Fruit fly (Drosophila melanogaster) whole organism, embryonic: Measurements from ENCODE around the gene Swip-1.

ENCODE experiments used
- Antp ChIP-seq: fragments of 200-800 bp; sonication (Bioruptor generic); optimal IDR thresholded peaks from 3 replicates; lab custom pipeline; 2016; ENCODE audit warnings: missing biosample characterization, missing genetic modification characterization
- CG10274 ChIP-seq: fragments of 200-800 bp; sonication (Bioruptor generic); optimal IDR thresholded peaks from 3 replicates; lab custom pipeline; 2017; ENCODE audit warnings: missing biosample characterization, mild to moderate bottlenecking, missing genetic modification characterization
- CG10431 ChIP-seq: fragments of 200-800 bp; sonication (Bioruptor generic); optimal IDR thresholded peaks from 3 replicates; lab custom pipeline; 2018; ENCODE audit warnings: missing biosample characterization, mild to moderate bottlenecking, missing genetic modification characterization
- CG12299 ChIP-seq: fragments of 200-800 bp; sonication (Bioruptor generic); optimal IDR thresholded peaks from 2 replicates; lab custom pipeline; 2018; ENCODE audit warnings: missing biosample characterization, mild to moderate bottlenecking, missing genetic modification characterization
- CG12659 ChIP-seq: fragments of 200-800 bp; sonication (Bioruptor generic); optimal IDR thresholded peaks from 3 replicates; lab custom pipeline; 2017; ENCODE audit warnings: mild to moderate bottlenecking, missing biosample characterization, missing genetic modification reagents, missing genetic modification characterization
- CG17328 ChIP-seq: fragments of 200-800 bp; sonication (Bioruptor generic); IDR thresholded peaks from 2 replicates; pipeline ENCODE4 v1.3.6; 2022; ENCODE audit warnings: missing biosample characterization, missing genetic modification characterization
- CG17361 ChIP-seq: fragments of 200-800 bp; sonication (Bioruptor generic); IDR thresholded peaks from 3 replicates; pipeline ENCODE4 v1.3.6; 2022; ENCODE audit warnings: missing biosample characterization, missing genetic modification characterization
- CG17829 ChIP-seq: fragments of 200-800 bp; optimal IDR thresholded peaks from 2 replicates; lab custom pipeline; 2019; ENCODE audit warnings: missing biosample characterization, mild to moderate bottlenecking, missing genetic modification characterization, moderate library complexity
- CG2120 ChIP-seq: fragments of 200-800 bp; sonication (Bioruptor generic); optimal IDR thresholded peaks from 3 replicates; lab custom pipeline; 2016; ENCODE audit warnings: missing biosample characterization, missing genetic modification characterization
- CG30431 ChIP-seq: fragments of 200-800 bp; sonication (Bioruptor generic); optimal IDR thresholded peaks from 2 replicates; lab custom pipeline; 2017; ENCODE audit warnings: missing biosample characterization, missing genetic modification characterization
- CG3065 ChIP-seq: fragments of 200-800 bp; sonication (Bioruptor generic); optimal IDR thresholded peaks from 2 replicates; lab custom pipeline; 2016; ENCODE audit warnings: missing biosample characterization, missing genetic modification characterization
- CG31224 ChIP-seq: fragments of 200-800 bp; sonication (Bioruptor generic); IDR thresholded peaks from 2 replicates; pipeline ENCODE4 v1.3.6; 2022; ENCODE audit warnings: missing biosample characterization, missing genetic modification characterization
- CG3163 ChIP-seq: fragments of 200-800 bp; sonication (Bioruptor generic); optimal IDR thresholded peaks from 3 replicates; lab custom pipeline; 2016; ENCODE audit warnings: missing biosample characterization, missing genetic modification characterization
- CG3726 ChIP-seq: fragments of 200-800 bp; sonication (Bioruptor generic); IDR thresholded peaks from 3 replicates; pipeline ENCODE4, ENCODE4 v1.3.6; 2022; ENCODE audit warnings: missing biosample characterization, missing genetic modification characterization
- CG4617 ChIP-seq: fragments of 200-800 bp; sonication (Bioruptor generic); optimal IDR thresholded peaks from 3 replicates; lab custom pipeline; 2016; ENCODE audit warnings: missing biosample characterization, missing genetic modification characterization, borderline replicate concordance
- CG4707 ChIP-seq: fragments of 200-800 bp; sonication (Bioruptor generic); optimal IDR thresholded peaks from 2 replicates; lab custom pipeline; 2018; ENCODE audit warnings: missing biosample characterization, mild to moderate bottlenecking, missing genetic modification characterization, moderate library complexity
- CG6689 ChIP-seq: fragments of 200-800 bp; sonication (Bioruptor generic); IDR thresholded peaks from 2 replicates; pipeline ENCODE4 v1.3.6; 2022; ENCODE audit warnings: missing biosample characterization, missing genetic modification characterization
- CG6765 ChIP-seq: fragments of 200-800 bp; sonication (Bioruptor generic); optimal IDR thresholded peaks from 3 replicates; lab custom pipeline; 2017; ENCODE audit warnings: missing biosample characterization, mild to moderate bottlenecking, missing genetic modification characterization
- CG6854 ChIP-seq: fragments of 200-800 bp; sonication (Bioruptor generic); optimal IDR thresholded peaks from 3 replicates; lab custom pipeline; 2017; ENCODE audit warnings: missing biosample characterization, mild to moderate bottlenecking, missing genetic modification characterization
- CG8089 ChIP-seq: fragments of 200-800 bp; sonication (Bioruptor generic); optimal IDR thresholded peaks from 3 replicates; lab custom pipeline; 2016; ENCODE audit warnings: missing biosample characterization, missing genetic modification characterization
- CG9876 ChIP-seq: fragments of 200-800 bp; sonication (Bioruptor generic); optimal IDR thresholded peaks from 2 replicates; lab custom pipeline; 2016; ENCODE audit warnings: missing biosample characterization, missing genetic modification characterization
- CG9932 ChIP-seq: fragments of 200-800 bp; sonication (Bioruptor generic); IDR thresholded peaks from 2 replicates; pipeline ENCODE4 v1.3.6; 2022; ENCODE audit warnings: missing biosample characterization, missing genetic modification characterization
- Dad ChIP-seq: fragments of 200-800 bp; sonication (Bioruptor generic); optimal IDR thresholded peaks from 3 replicates; lab custom pipeline; 2016; ENCODE audit warnings: missing biosample characterization, missing genetic modification characterization
- Dbx ChIP-seq: fragments of 200-800 bp; sonication (Bioruptor generic); IDR thresholded peaks from 3 replicates; pipeline ENCODE4 v1.3.6; 2022; ENCODE audit warnings: missing biosample characterization, missing genetic modification characterization
- HmgZ ChIP-seq: fragments of 200-800 bp; sonication (Bioruptor generic); optimal IDR thresholded peaks from 2 replicates; lab custom pipeline; 2018; ENCODE audit warnings: missing biosample characterization, mild to moderate bottlenecking, missing genetic modification characterization
- Hmr ChIP-seq: fragments of 200-800 bp; sonication (Bioruptor generic); optimal IDR thresholded peaks from 3 replicates; lab custom pipeline; 2017; ENCODE audit warnings: mild to moderate bottlenecking, missing biosample characterization, missing genetic modification reagents, missing genetic modification characterization
- Hsf ChIP-seq: fragments of 200-800 bp; sonication (Bioruptor generic); optimal IDR thresholded peaks from 3 replicates; lab custom pipeline; 2016; ENCODE audit warnings: missing biosample characterization, missing genetic modification characterization
- Lim3 ChIP-seq: fragments of 200-800 bp; sonication (Bioruptor generic); IDR thresholded peaks from 2 replicates; pipeline ENCODE4 v1.3.6; 2022; ENCODE audit warnings: missing biosample characterization, missing genetic modification characterization
- Pdp1 ChIP-seq, 2 experiments: fragments of 200-800 bp; sonication (Bioruptor generic); optimal IDR thresholded peaks; 3 replicates each; lab custom pipeline; 2016; ENCODE audit warnings: missing biosample characterization in 2 of 2, missing genetic modification characterization in 2 of 2, mild to moderate bottlenecking in 1 of 2, moderate library complexity in 1 of 2
- Ravus ChIP-seq: fragments of 200-800 bp; sonication (Bioruptor generic); IDR thresholded peaks from 2 replicates; pipeline ENCODE4 v1.3.6; 2022; ENCODE audit warnings: missing biosample characterization, missing genetic modification characterization
- Stat92E ChIP-seq, 3 experiments: fragments of >200 bp in 2 of 3; fragments of 200-800 bp in 1 of 3; sonication (Bioruptor generic) in 1 of 3; optimal IDR thresholded peaks; 2 replicates each; lab custom pipeline; 2017 to 2019; ENCODE audit warnings: missing biosample characterization in 3 of 3, missing genetic modification characterization in 3 of 3, mild to moderate bottlenecking in 1 of 3, moderate library complexity in 1 of 3
- ase ChIP-seq: fragments of 200-800 bp; sonication (Bioruptor generic); IDR thresholded peaks from 3 replicates; pipeline ENCODE4 v1.3.6; 2022; ENCODE audit warnings: missing biosample characterization, missing genetic modification characterization
- bbx ChIP-seq: fragments of 200-800 bp; sonication (Bioruptor generic); IDR thresholded peaks from 2 replicates; pipeline ENCODE4 v1.3.6; 2022; ENCODE audit warnings: missing biosample characterization, missing genetic modification characterization; ENCODE audit not compliant: partially characterized antibody
- ftz-f1 ChIP-seq: fragments of 200-800 bp; sonication (Bioruptor generic); optimal IDR thresholded peaks from 2 replicates; lab custom pipeline; 2016; ENCODE audit warnings: missing biosample characterization, missing genetic modification characterization
- gcm ChIP-seq: fragments of 200-800 bp; sonication (Bioruptor generic); optimal IDR thresholded peaks from 2 replicates; lab custom pipeline; 2019; ENCODE audit warnings: missing biosample characterization, mild to moderate bottlenecking, missing genetic modification characterization, moderate library complexity
- insv ChIP-seq, 2 experiments: fragments of 200-800 bp; sonication (Bioruptor generic); optimal IDR thresholded peaks; 3 replicates each; lab custom pipeline; 2016 to 2018; ENCODE audit warnings: missing biosample characterization in 2 of 2, missing genetic modification characterization in 2 of 2
- knrl ChIP-seq: fragments of 200-800 bp; sonication (Bioruptor generic); IDR thresholded peaks from 3 replicates; pipeline ENCODE4 v1.3.6; 2022; ENCODE audit warnings: missing biosample characterization, missing genetic modification characterization; ENCODE audit not compliant: partially characterized antibody
- lola ChIP-seq, 3 experiments: fragments of >200 bp in 2 of 3; fragments of 200-800 bp in 1 of 3; sonication (Bioruptor generic) in 1 of 3; optimal IDR thresholded peaks; 2 replicates each; lab custom pipeline; 2017 to 2019; ENCODE audit warnings: missing biosample characterization in 3 of 3, missing genetic modification characterization in 3 of 3, mild to moderate bottlenecking in 1 of 3, moderate library complexity in 1 of 3
- nmo ChIP-seq: fragments of 200-800 bp; sonication (Bioruptor generic); optimal IDR thresholded peaks from 2 replicates; lab custom pipeline; 2018; ENCODE audit warnings: missing biosample characterization, mild to moderate bottlenecking, missing genetic modification characterization, moderate library complexity
- org-1 ChIP-seq: fragments of 200-800 bp; sonication (Bioruptor generic); optimal IDR thresholded peaks from 2 replicates; lab custom pipeline; 2017; ENCODE audit warnings: missing biosample characterization, missing genetic modification characterization
- p53 ChIP-seq: fragments of 200-800 bp; sonication (Bioruptor generic); optimal IDR thresholded peaks from 2 replicates; lab custom pipeline; 2016; ENCODE audit warnings: missing biosample characterization, missing genetic modification characterization
- pb ChIP-seq: fragments of 200-800 bp; sonication (Bioruptor generic); optimal IDR thresholded peaks from 3 replicates; lab custom pipeline; 2016; ENCODE audit warnings: missing biosample characterization, missing genetic modification characterization
- pfk ChIP-seq: fragments of 200-800 bp; sonication (Bioruptor generic); optimal IDR thresholded peaks from 2 replicates; lab custom pipeline; 2018; ENCODE audit warnings: missing biosample characterization, mild to moderate bottlenecking, missing genetic modification characterization, moderate library complexity
- sens ChIP-seq: fragments of 200-800 bp; sonication (Bioruptor generic); peaks from one replicate; lab custom pipeline; 2016; ENCODE audit warnings: missing biosample characterization, missing genetic modification characterization
- sima ChIP-seq: fragments of 200-800 bp; sonication (Bioruptor generic); optimal IDR thresholded peaks from 2 replicates; lab custom pipeline; 2016; ENCODE audit warnings: missing biosample characterization, missing genetic modification characterization
- slbo ChIP-seq: fragments of 200-800 bp; sonication (Bioruptor generic); IDR thresholded peaks from 2 replicates; pipeline ENCODE4 v1.3.6; 2022; ENCODE audit warnings: missing biosample characterization, missing genetic modification characterization
- ttk ChIP-seq: fragments of 200-800 bp; sonication (Bioruptor generic); IDR thresholded peaks from 2 replicates; pipeline ENCODE4 v2.1.2; 2022; ENCODE audit warnings: missing biosample characterization, missing genetic modification characterization
- twi ChIP-seq: fragments of 200-800 bp; optimal IDR thresholded peaks from 2 replicates; lab custom pipeline; 2019; ENCODE audit warnings: missing biosample characterization, mild to moderate bottlenecking, missing genetic modification characterization, moderate library complexity
- tx ChIP-seq: fragments of 200-800 bp; sonication (Bioruptor generic); optimal IDR thresholded peaks from 2 replicates; lab custom pipeline; 2016; ENCODE audit warnings: missing biosample characterization, missing genetic modification characterization
- unc-4 ChIP-seq: fragments of 200-800 bp; sonication (Bioruptor generic); IDR thresholded peaks from 2 replicates; pipeline ENCODE4 v1.3.6; 2022; ENCODE audit warnings: missing biosample characterization, missing genetic modification characterization; ENCODE audit not compliant: partially characterized antibody

Gene Swip-1

DNA sequence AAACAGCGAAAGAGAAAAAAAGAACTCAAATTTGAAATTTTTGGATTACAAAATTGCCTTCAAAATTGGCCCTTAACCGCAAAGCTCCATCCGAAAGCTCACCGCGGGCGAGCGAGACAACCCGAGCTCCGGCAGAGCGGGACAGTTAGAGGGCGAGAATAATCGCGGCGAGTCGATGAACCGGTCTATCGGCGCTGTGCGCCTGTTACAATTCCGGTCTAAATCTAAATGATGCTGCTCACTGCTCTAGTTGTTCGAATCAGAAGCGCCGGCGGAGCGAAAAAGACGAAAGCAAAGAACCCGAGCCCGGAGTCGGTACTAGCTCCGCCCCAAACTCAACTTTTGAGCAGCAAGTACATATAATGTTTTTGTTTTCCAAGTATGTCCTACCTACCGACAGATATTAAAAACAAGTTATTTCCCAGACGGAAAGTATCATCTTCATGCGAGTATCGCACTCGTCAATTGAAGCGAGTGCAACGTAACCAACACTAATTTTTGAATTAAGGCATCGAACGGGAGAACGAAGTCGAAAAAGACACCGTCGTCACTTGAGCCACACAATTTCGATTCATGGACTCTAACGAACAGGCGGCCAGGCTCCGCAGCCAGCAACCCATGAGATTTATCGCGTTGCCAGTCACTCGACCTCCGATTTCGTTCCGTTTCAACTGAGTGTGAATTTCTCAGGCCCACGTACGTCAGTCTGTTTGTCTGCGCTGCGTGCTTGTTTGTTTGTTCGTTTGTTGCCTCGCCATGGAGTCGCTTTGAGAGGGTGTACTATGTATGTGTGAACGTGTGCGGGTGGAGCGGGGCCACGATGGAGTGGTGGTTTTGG is 42.7 kb downstream of the Swip-1 start (continued):
- TF ChIP-seq Antp (GFP tag; lab: Kevin White, UChicago) (no peak), CG12299 (tag; lab: Kevin White, UChicago) (no peak), org-1 (no peak), HmgZ (tag; lab: Kevin White, UChicago) (no peak), CG30431 (GFP tag; lab: Kevin White, UChicago) (no peak), CG17361 (no peak), CG12659 (GFP tag; lab: Kevin White, UChicago) (peak; percentile 52), CG6854 (GFP tag; lab: Kevin White, UChicago) (no peak), p53 (GFP tag; lab: Kevin White, UChicago) (no peak), Pdp1 (GFP tag; optimal IDR thresholded peaks at IDR 0.05; lab: Kevin White, UChicago) (peak in 1 of 2 experiments; percentile 8), CG6689 (GFP tag; lab: Robert Waterston, UW) (no peak), ase (no peak), tx (no peak), ttk (GFP tag; lab: Robert Waterston, UW) (no peak), Dbx (GFP tag; lab: Robert Waterston, UW) (no peak), lola (GFP tag; optimal IDR thresholded peaks at IDR 0.05; lab: Kevin White, UChicago) (no peak), sima (GFP tag; lab: Kevin White, UChicago) (no peak), CG8089 (GFP tag; lab: Kevin White, UChicago) (no peak), Lim3 (no peak), knrl (GFP tag; lab: Robert Waterston, UW) (no peak), CG2120 (GFP tag; lab: Kevin White, UChicago) (no peak), CG17328 (GFP tag; lab: Robert Waterston, UW) (no peak), CG31224 (GFP tag; lab: Robert Waterston, UW) (no peak), insv (GFP tag; optimal IDR thresholded peaks at IDR 0.05; lab: Kevin White, UChicago) (peak in 1 of 2 experiments; percentile 75), CG9932 (GFP tag; lab: Robert Waterston, UW) (no peak), gcm (no peak), CG9876 (GFP tag; lab: Kevin White, UChicago) (no peak), pfk (GFP tag; lab: Kevin White, UChicago) (peak; percentile 93), nmo (GFP tag; lab: Kevin White, UChicago) (peak; percentile 0), sens (GFP tag; lab: Kevin White, UChicago) (peak; percentile 76), CG3065 (GFP tag; lab: Kevin White, UChicago) (no peak), CG6765 (no peak), Ravus (no peak), Hmr (peak; percentile 79), slbo (no peak), CG3163 (GFP tag; lab: Kevin White, UChicago) (no peak), Hsf (no peak), CG10274 (GFP tag; lab: Kevin White, UChicago) (no peak), CG4617 (no peak), Stat92E (GFP tag; optimal IDR thresholded peaks at IDR 0.05; lab: Kevin White, UChicago) (peak in 1 of 3 experiments; percentile 27), ftz-f1 (peak; percentile 95), bbx (no peak), CG17829 (no peak), CG3726 (GFP tag; lab: Robert Waterston, UW) (no peak), CG10431 (GFP tag; lab: Kevin White, UChicago) (no peak), twi (no peak), pb (no peak), unc-4 (GFP tag; lab: Robert Waterston, UW) (no peak), CG4707 (GFP tag; lab: Kevin White, UChicago) (no peak), Dad (GFP tag; lab: Kevin White, UChicago) (no peak)
